Fruit fly (Drosophila melanogaster) whole organism, embryonic: ENCODE measurements around the gene phtm.

ENCODE experiments used
- Ada2b ChIP-seq: fragments of 200-800 bp; sonication (Bioruptor generic); IDR thresholded peaks from 2 replicates; pipeline ENCODE4 v1.3.6; 2022; ENCODE audit warnings: missing biosample characterization, missing genetic modification characterization
- Atf6 ChIP-seq: fragments of 200-800 bp; sonication (Bioruptor generic); IDR thresholded peaks from 2 replicates; pipeline ENCODE4 v1.3.6; 2022; ENCODE audit warnings: missing biosample characterization, missing genetic modification characterization
- Blimp-1 ChIP-seq: fragments of 200-800 bp; sonication (Bioruptor generic); optimal IDR thresholded peaks from 3 replicates; lab custom pipeline; 2018; ENCODE audit warnings: missing biosample characterization, missing genetic modification characterization, mild to moderate bottlenecking, moderate library complexity, missing genetic modification reagents
- CG12769 ChIP-seq: fragments of 200-800 bp; sonication (Bioruptor generic); optimal IDR thresholded peaks from 2 replicates; lab custom pipeline; 2019; ENCODE audit warnings: missing biosample characterization, mild to moderate bottlenecking, missing genetic modification characterization, moderate library complexity
- CG13287 ChIP-seq: fragments of 200-800 bp; sonication (Bioruptor generic); IDR thresholded peaks from 2 replicates; pipeline ENCODE4 v1.3.6; 2022; ENCODE audit warnings: missing biosample characterization, missing genetic modification characterization; ENCODE audit not compliant: partially characterized antibody
- CG13296 ChIP-seq: fragments of 200-800 bp; sonication (Bioruptor generic); optimal IDR thresholded peaks from 3 replicates; lab custom pipeline; 2018; ENCODE audit warnings: missing biosample characterization, mild to moderate bottlenecking, missing genetic modification characterization
- CG1529 ChIP-seq: fragments of 200-800 bp; sonication (Bioruptor generic); optimal IDR thresholded peaks from 3 replicates; lab custom pipeline; 2018; ENCODE audit warnings: missing biosample characterization, missing genetic modification characterization
- CG18262 ChIP-seq: fragments of 200-800 bp; optimal IDR thresholded peaks from 3 replicates; lab custom pipeline; 2019; ENCODE audit warnings: missing biosample characterization, mild to moderate bottlenecking, missing genetic modification characterization, moderate library complexity
- CG32767 ChIP-seq: fragments of 200-800 bp; sonication (Bioruptor generic); IDR thresholded peaks from 2 replicates; pipeline ENCODE4 v1.3.6; 2022; ENCODE audit warnings: missing biosample characterization, missing genetic modification characterization
- CG4404 ChIP-seq: fragments of 200-800 bp; sonication (Bioruptor generic); IDR thresholded peaks from 2 replicates; pipeline ENCODE4 v1.3.6; 2022; ENCODE audit warnings: missing biosample characterization, missing genetic modification characterization
- CG5180 ChIP-seq: fragments of 200-800 bp; sonication (Bioruptor generic); optimal IDR thresholded peaks from 3 replicates; lab custom pipeline; 2017; ENCODE audit warnings: missing biosample characterization, missing genetic modification characterization, mild to moderate bottlenecking, moderate library complexity, missing genetic modification reagents
- CG8359 ChIP-seq: fragments of 200-800 bp; sonication (Bioruptor generic); optimal IDR thresholded peaks from 2 replicates; lab custom pipeline; 2017; ENCODE audit warnings: missing biosample characterization, mild to moderate bottlenecking, missing genetic modification characterization, borderline replicate concordance
- CoRest ChIP-seq: fragments of 200-800 bp; sonication (Bioruptor generic); optimal IDR thresholded peaks from 3 replicates; lab custom pipeline; 2018; ENCODE audit warnings: missing biosample characterization, mild to moderate bottlenecking, missing genetic modification characterization, moderate library complexity
- Dbx ChIP-seq: fragments of 200-800 bp; sonication (Bioruptor generic); IDR thresholded peaks from 3 replicates; pipeline ENCODE4 v1.3.6; 2022; ENCODE audit warnings: missing biosample characterization, missing genetic modification characterization
- E2f1 ChIP-seq: fragments of 200-800 bp; sonication (Bioruptor generic); IDR thresholded peaks from 2 replicates; pipeline ENCODE4 v1.3.6; 2022; ENCODE audit warnings: missing biosample characterization, missing genetic modification characterization
- HLHmδ ChIP-seq: fragments of 200-800 bp; sonication (Bioruptor generic); optimal IDR thresholded peaks from 2 replicates; lab custom pipeline; 2018; ENCODE audit warnings: missing biosample characterization, mild to moderate bottlenecking, missing genetic modification characterization, moderate library complexity
- HmgZ ChIP-seq: fragments of 200-800 bp; sonication (Bioruptor generic); optimal IDR thresholded peaks from 2 replicates; lab custom pipeline; 2018; ENCODE audit warnings: missing biosample characterization, mild to moderate bottlenecking, missing genetic modification characterization
- Pdp1 ChIP-seq, 2 experiments: fragments of 200-800 bp; sonication (Bioruptor generic); optimal IDR thresholded peaks; 3 replicates each; lab custom pipeline; 2016; ENCODE audit warnings: missing biosample characterization in 2 of 2, missing genetic modification characterization in 2 of 2, mild to moderate bottlenecking in 1 of 2, moderate library complexity in 1 of 2
- Sin3A ChIP-seq: fragments of >200 bp; optimal IDR thresholded peaks from 2 replicates; lab custom pipeline; 2018
- Stat92E ChIP-seq, 3 experiments: fragments of >200 bp in 2 of 3; fragments of 200-800 bp in 1 of 3; sonication (Bioruptor generic) in 1 of 3; optimal IDR thresholded peaks; 2 replicates each; lab custom pipeline; 2017 to 2019; ENCODE audit warnings: missing biosample characterization in 3 of 3, missing genetic modification characterization in 3 of 3, mild to moderate bottlenecking in 1 of 3, moderate library complexity in 1 of 3
- Usf ChIP-seq: fragments of 200-800 bp; sonication (Bioruptor generic); optimal IDR thresholded peaks from 2 replicates; lab custom pipeline; 2017; ENCODE audit warnings: missing genotype, missing biosample characterization, missing genetic modification characterization
- Xbp1 ChIP-seq: fragments of 200-800 bp; sonication (Bioruptor generic); optimal IDR thresholded peaks from 3 replicates; lab custom pipeline; 2016; ENCODE audit warnings: missing biosample characterization, mild to moderate bottlenecking, missing genetic modification characterization
- abd-A ChIP-seq: fragments of 200-800 bp; sonication (Bioruptor generic); optimal IDR thresholded peaks from 3 replicates; lab custom pipeline; 2019; ENCODE audit warnings: missing biosample characterization, mild to moderate bottlenecking, missing genetic modification characterization, moderate library complexity
- ac ChIP-seq: fragments of 200-800 bp; sonication (Bioruptor generic); optimal IDR thresholded peaks from 3 replicates; lab custom pipeline; 2017; ENCODE audit warnings: missing biosample characterization, mild to moderate bottlenecking, missing genetic modification characterization
- bowl ChIP-seq: fragments of 200-800 bp; sonication (Bioruptor generic); IDR thresholded peaks from 2 replicates; pipeline ENCODE4 v1.3.6; 2022; ENCODE audit warnings: missing biosample characterization, missing genetic modification characterization
- cg ChIP-seq: fragments of 200-800 bp; sonication (Bioruptor generic); optimal IDR thresholded peaks from 3 replicates; lab custom pipeline; 2019; ENCODE audit warnings: missing biosample characterization, mild to moderate bottlenecking, missing genetic modification characterization, moderate library complexity
- corto ChIP-seq: fragments of 200-800 bp; sonication (Bioruptor generic); optimal IDR thresholded peaks from 2 replicates; lab custom pipeline; 2016; ENCODE audit warnings: missing biosample characterization, mild to moderate bottlenecking, missing genetic modification characterization, moderate library complexity
- crol ChIP-seq: fragments of 200-800 bp; sonication (Bioruptor generic); IDR thresholded peaks from 2 replicates; pipeline ENCODE4 v1.3.6; 2022; ENCODE audit warnings: missing biosample characterization, missing genetic modification characterization
- dan ChIP-seq: fragments of 200-800 bp; sonication (Bioruptor generic); IDR thresholded peaks from 2 replicates; pipeline ENCODE4 v1.3.6; 2022; ENCODE audit warnings: missing biosample characterization, missing genetic modification characterization
- danr ChIP-seq: fragments of 200-800 bp; sonication (Bioruptor generic); IDR thresholded peaks from 2 replicates; pipeline ENCODE4 v1.3.6; 2022; ENCODE audit warnings: missing biosample characterization, missing genetic modification characterization
- fd64A ChIP-seq: fragments of 200-800 bp; sonication (Bioruptor generic); optimal IDR thresholded peaks from 3 replicates; lab custom pipeline; 2018; ENCODE audit warnings: missing biosample characterization, mild to moderate bottlenecking, missing genetic modification characterization
- fd96Cb ChIP-seq: fragments of 200-800 bp; sonication (Bioruptor generic); optimal IDR thresholded peaks from 2 replicates; lab custom pipeline; 2018; ENCODE audit warnings: missing biosample characterization, mild to moderate bottlenecking, missing genetic modification characterization, moderate library complexity
- fru ChIP-seq: fragments of >200 bp; optimal IDR thresholded peaks from 2 replicates; lab custom pipeline; 2017
- her ChIP-seq: fragments of 200-800 bp; sonication (Bioruptor generic); optimal IDR thresholded peaks from 2 replicates; lab custom pipeline; 2016; ENCODE audit warnings: missing biosample characterization, missing genetic modification characterization
- jigr1 ChIP-seq: fragments of 200-800 bp; sonication (Bioruptor generic); IDR thresholded peaks from 3 replicates; pipeline ENCODE4 v1.3.6; 2022; ENCODE audit warnings: missing biosample characterization, missing genetic modification characterization
- ken ChIP-seq: fragments of 200-800 bp; sonication (Bioruptor generic); IDR thresholded peaks from 3 replicates; pipeline ENCODE4 v1.3.6; 2022; ENCODE audit warnings: missing biosample characterization, missing genetic modification characterization
- kni ChIP-seq: fragments of 200-800 bp; sonication (Bioruptor generic); optimal IDR thresholded peaks from 3 replicates; lab custom pipeline; 2017; ENCODE audit warnings: mild to moderate bottlenecking, missing biosample characterization, missing genetic modification reagents, missing genetic modification characterization
- sens ChIP-seq: fragments of 200-800 bp; sonication (Bioruptor generic); peaks from one replicate; lab custom pipeline; 2016; ENCODE audit warnings: missing biosample characterization, missing genetic modification characterization
- sima ChIP-seq: fragments of 200-800 bp; sonication (Bioruptor generic); optimal IDR thresholded peaks from 2 replicates; lab custom pipeline; 2016; ENCODE audit warnings: missing biosample characterization, missing genetic modification characterization
- slp2 ChIP-seq: fragments of 200-800 bp; sonication (Bioruptor generic); optimal IDR thresholded peaks from 2 replicates; lab custom pipeline; 2016; ENCODE audit warnings: missing biosample characterization, missing genetic modification characterization
- sr ChIP-seq: fragments of 200-800 bp; sonication (Bioruptor generic); IDR thresholded peaks from 3 replicates; pipeline ENCODE4 v1.3.6; 2022; ENCODE audit warnings: missing biosample characterization, missing genetic modification characterization
- tin ChIP-seq: fragments of 200-800 bp; sonication (Bioruptor generic); optimal IDR thresholded peaks from 3 replicates; lab custom pipeline; 2016; ENCODE audit warnings: missing biosample characterization, missing genetic modification characterization
- tna ChIP-seq: fragments of 200-800 bp; sonication (Bioruptor generic); IDR thresholded peaks from 2 replicates; pipeline ENCODE4 v1.3.6; 2022; ENCODE audit warnings: missing biosample characterization, missing genetic modification characterization; ENCODE audit not compliant: partially characterized antibody
- zfh2 ChIP-seq: fragments of 200-800 bp; sonication (Bioruptor generic); optimal IDR thresholded peaks from 2 replicates; lab custom pipeline; 2016; ENCODE audit warnings: missing biosample characterization, missing genetic modification characterization

phtm gene

dm6 chrX:18672900-18673529 is 12.6 kb upstream of the phtm start (continued):
- no peak for TF ChIP-seq Stat92E (GFP tag; optimal IDR thresholded peaks at IDR 0.05; lab: Kevin White, UChicago)
- TF ChIP-seq jigr1 (GFP tag; lab: Robert Waterston, UW): no peak
- peak; percentile 92 for TF ChIP-seq Blimp-1 (GFP tag; lab: Kevin White, UChicago)
- no peak for TF ChIP-seq dan (GFP tag; lab: Robert Waterston, UW)
- no peak for TF ChIP-seq Usf
- TF ChIP-seq her (GFP tag; lab: Kevin White, UChicago): no peak
- peak; percentile 37 for TF ChIP-seq abd-A (tag; lab: Kevin White, UChicago)

DNA sequence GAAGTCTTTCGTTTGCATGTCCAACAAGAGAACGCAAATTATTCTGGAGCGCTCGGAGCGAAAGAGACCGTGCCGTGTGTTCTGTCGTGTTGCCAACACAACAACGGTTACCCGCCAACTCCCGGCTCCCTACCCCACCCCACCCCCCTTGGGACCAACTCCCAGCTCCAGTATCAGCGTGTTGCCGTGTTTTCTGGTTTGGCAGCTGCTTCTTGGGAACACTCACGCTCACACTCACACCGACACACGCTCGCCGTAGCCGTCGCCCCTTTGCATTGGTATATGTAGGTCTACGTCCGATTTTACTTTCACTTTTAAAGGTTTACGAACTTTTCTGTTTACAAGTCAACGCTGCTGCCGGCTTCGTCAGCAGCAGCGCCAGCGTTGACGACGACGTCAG is 10.3 kb upstream of the phtm start:
- TF ChIP-seq kni (GFP tag; lab: Kevin White, UChicago): peak; percentile 12
- TF ChIP-seq crol: peak; percentile 56
- no peak for TF ChIP-seq Pdp1 (GFP tag; optimal IDR thresholded peaks at IDR 0.05; lab: Kevin White, UChicago)
- TF ChIP-seq cg (GFP tag; lab: Kevin White, UChicago): peak; percentile 55
- TF ChIP-seq Blimp-1 (GFP tag; lab: Kevin White, UChicago): peak; percentile 99
- TF ChIP-seq E2f1 (GFP tag; lab: Robert Waterston, UW): no peak
- peak; percentile 26 for TF ChIP-seq CG5180

- peak; percentile 12 for TF ChIP-seq sens (GFP tag; lab: Kevin White, UChicago)
- no peak for TF ChIP-seq fd64A
- TF ChIP-seq Atf6 (GFP tag; lab: Robert Waterston, UW): no peak
- TF ChIP-seq CG18262 (tag; lab: Kevin White, UChicago): peak; percentile 8
- no peak for TF ChIP-seq HmgZ
These were observed 9.9 kb upstream of the phtm start for dm6 chrX:18675702-18676101.

- TF ChIP-seq CG13287 (GFP tag; lab: Robert Waterston, UW) (no peak), HLHmδ (GFP tag; lab: Kevin White, UChicago) (no peak), crol (peak; percentile 88), Blimp-1 (GFP tag; lab: Kevin White, UChicago) (peak; percentile 17), sr (GFP tag; lab: Robert Waterston, UW) (0 out of 3 replicates have a peak, but pooled peaks have one; percentile 39), CoRest (tag; lab: Kevin White, UChicago) (no peak), Sin3A (lab: Kevin White, UChicago) (no peak), Dbx (GFP tag; lab: Robert Waterston, UW) (no peak)
- TF ChIP-seq, all 482 proteins: peak for 3
These were observed 8.8 kb upstream of the phtm start for dm6 chrX:18676756-18677155.

- TF ChIP-seq CG8359 (GFP tag; lab: Kevin White, UChicago) (no peak), Ada2b (GFP tag; lab: Robert Waterston, UW) (no peak), corto (no peak), zfh2 (GFP tag; lab: Kevin White, UChicago) (no peak), fd96Cb (tag; lab: Kevin White, UChicago) (peak; percentile 13), bowl (GFP tag; lab: Robert Waterston, UW) (no peak), danr (no peak), fru (no peak), CG1529 (no peak), CG4404 (no peak), CG13296 (GFP tag; lab: Kevin White, UChicago) (no peak), tna (GFP tag; lab: Robert Waterston, UW) (no peak), tin (GFP tag; lab: Kevin White, UChicago) (no peak), sima (GFP tag; lab: Kevin White, UChicago) (no peak), ac (GFP tag; lab: Kevin White, UChicago) (no peak), CG32767 (GFP tag; lab: Robert Waterston, UW) (no peak), Xbp1 (no peak), CG12769 (tag; lab: Kevin White, UChicago) (no peak), her (GFP tag; lab: Kevin White, UChicago) (no peak), ken (GFP tag; lab: Robert Waterston, UW) (no peak), slp2 (GFP tag; lab: Kevin White, UChicago) (no peak)
These were observed 6.7 kb upstream of the phtm start for dm6 chrX:18678876-18679275.
